Worm (Caenorhabditis elegans): ENCODE data around the gene F59E12.9.

- peak; percentile 16 for TF ChIP-seq aly-1 (tag; optimal IDR thresholded peaks at IDR 0.05)
- no peak for TF ChIP-seq ama-1 (optimal IDR thresholded peaks at IDR 0.05)
- no peak for TF ChIP-seq ets-7 (tag; optimal IDR thresholded peaks at IDR 0.05)
- TF ChIP-seq tbx-11 (GFP tag; IDR thresholded peaks at IDR 0.05): no peak
- no peak for TF ChIP-seq F13C5.2 (tag; optimal IDR thresholded peaks at IDR 0.05)
- no peak for TF ChIP-seq sea-1 (GFP tag; conservative IDR thresholded peaks at IDR 0.05)
- no peak for TF ChIP-seq hmg-4 (GFP tag; optimal IDR thresholded peaks at IDR 0.05)
- TF ChIP-seq pes-1 (GFP tag; IDR thresholded peaks at IDR 0.05): no peak
- no peak for TF ChIP-seq flt-1 (GFP tag; IDR thresholded peaks at IDR 0.05)
Observed at ce11 chrII:5651426-5651825, 4.6 kb upstream of the F59E12.9 start.

Data from whole organism, early embryonic.